Worm (Caenorhabditis elegans) whole organism, L4 larva: ENCODE results near the gene iglr-2.
"Not testable (repeated sequence)": the region's sequence is repeated elsewhere in the genome, so short reads cannot be mapped to it uniquely, and the experiment has no call there.

Source experiments
- nhr-76 ChIP-seq: fragments of 150-350 bp; optimal IDR thresholded peaks from 2 replicates; lab custom pipeline; 2014; ENCODE audit warnings: missing biosample characterization, missing genetic modification characterization
- nhr-77 ChIP-seq: fragments of 150-350 bp; optimal IDR thresholded peaks from 2 replicates; lab custom pipeline; 2014; ENCODE audit warnings: missing biosample characterization, missing genetic modification characterization

DNA sequence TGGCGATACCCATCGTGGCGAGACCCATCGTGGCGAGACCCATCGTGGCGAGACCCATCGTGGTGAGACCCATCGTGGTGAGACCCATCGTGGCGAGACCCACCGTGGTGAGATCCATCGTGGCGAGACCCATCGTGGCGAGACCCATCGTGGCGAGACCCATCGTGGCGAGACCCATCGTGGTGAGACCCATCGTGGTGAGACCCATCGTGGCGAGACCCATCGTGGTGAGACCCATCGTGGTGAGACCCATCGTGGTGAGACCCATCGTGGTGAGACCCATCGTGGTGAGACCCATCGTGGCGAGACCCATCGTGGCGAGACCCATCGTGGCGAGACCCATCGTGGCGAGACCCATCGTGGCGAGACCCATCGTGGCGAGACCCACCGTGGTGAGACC lies 4.5 kb upstream of the iglr-2 start:
- TF ChIP-seq nhr-76, nhr-77 (tag; lab: Kevin White, UChicago): not testable (repeated sequence)
